Fruit fly (Drosophila melanogaster) whole organism, embryonic: Measurements from ENCODE around the gene Rbfox1.

Experiments
- Abd-B ChIP-seq: fragments of 200-800 bp; sonication (Bioruptor generic); optimal IDR thresholded peaks from 2 replicates; lab custom pipeline; 2018; ENCODE audit warnings: missing biosample characterization, mild to moderate bottlenecking, missing genetic modification characterization, moderate library complexity
- Blimp-1 ChIP-seq: fragments of 200-800 bp; sonication (Bioruptor generic); optimal IDR thresholded peaks from 3 replicates; lab custom pipeline; 2018; ENCODE audit warnings: missing biosample characterization, missing genetic modification characterization, mild to moderate bottlenecking, moderate library complexity, missing genetic modification reagents
- Bteb2 ChIP-seq: fragments of 200-800 bp; sonication (Bioruptor generic); optimal IDR thresholded peaks from 2 replicates; lab custom pipeline; 2016; ENCODE audit warnings: missing biosample characterization, missing genetic modification characterization
- CG10209 ChIP-seq: fragments of 200-800 bp; sonication (Bioruptor generic); optimal IDR thresholded peaks from 3 replicates; lab custom pipeline; 2017; ENCODE audit warnings: missing biosample characterization, mild to moderate bottlenecking, missing genetic modification characterization, missing genetic modification reagents
- CG10274 ChIP-seq: fragments of 200-800 bp; sonication (Bioruptor generic); optimal IDR thresholded peaks from 3 replicates; lab custom pipeline; 2017; ENCODE audit warnings: missing biosample characterization, mild to moderate bottlenecking, missing genetic modification characterization
- CG10366 ChIP-seq: fragments of 200-800 bp; sonication (Bioruptor generic); IDR thresholded peaks from 2 replicates; pipeline ENCODE4 v1.3.6; 2022; ENCODE audit warnings: missing biosample characterization, missing genetic modification characterization
- CG10959 ChIP-seq: fragments of 200-800 bp; sonication (Bioruptor generic); IDR thresholded peaks from 2 replicates; pipeline ENCODE4 v1.3.6; 2022; ENCODE audit warnings: missing biosample characterization, missing genetic modification characterization
- CG11456 ChIP-seq: fragments of 200-800 bp; sonication (Bioruptor generic); IDR thresholded peaks from 3 replicates; pipeline ENCODE4 v1.3.6; 2022; ENCODE audit warnings: missing biosample characterization, missing genetic modification characterization
- CG1233 ChIP-seq: fragments of 200-800 bp; sonication (Bioruptor generic); optimal IDR thresholded peaks from 4 replicates; lab custom pipeline; 2018; ENCODE audit warnings: missing biosample characterization, mild to moderate bottlenecking, missing genetic modification characterization
- CG13424 ChIP-seq: fragments of 200-800 bp; sonication (Bioruptor generic); optimal IDR thresholded peaks from 2 replicates; lab custom pipeline; 2019; ENCODE audit warnings: missing biosample characterization, mild to moderate bottlenecking, missing genetic modification characterization, moderate library complexity
- CG13775 ChIP-seq: fragments of 200-800 bp; sonication (Bioruptor generic); optimal IDR thresholded peaks from 3 replicates; lab custom pipeline; 2017; ENCODE audit warnings: missing biosample characterization, mild to moderate bottlenecking, missing genetic modification characterization
- CG15514 ChIP-seq: fragments of 200-800 bp; sonication (Bioruptor generic); optimal IDR thresholded peaks from 3 replicates; lab custom pipeline; 2017; ENCODE audit warnings: missing biosample characterization, missing genetic modification characterization, mild to moderate bottlenecking, moderate library complexity, missing genetic modification reagents
- CG15696 ChIP-seq: fragments of 200-800 bp; sonication (Bioruptor generic); optimal IDR thresholded peaks from 2 replicates; lab custom pipeline; 2019; ENCODE audit warnings: missing biosample characterization, mild to moderate bottlenecking, missing genetic modification characterization, moderate library complexity
- CG16815 ChIP-seq: fragments of 200-800 bp; sonication (Bioruptor generic); optimal IDR thresholded peaks from 3 replicates; lab custom pipeline; 2017; ENCODE audit warnings: missing biosample characterization, mild to moderate bottlenecking, missing genetic modification characterization
- CG17328 ChIP-seq: fragments of 200-800 bp; sonication (Bioruptor generic); IDR thresholded peaks from 2 replicates; pipeline ENCODE4 v1.3.6; 2022; ENCODE audit warnings: missing biosample characterization, missing genetic modification characterization
- CG17385 ChIP-seq: fragments of 200-800 bp; sonication (Bioruptor generic); optimal IDR thresholded peaks from 3 replicates; lab custom pipeline; 2018; ENCODE audit warnings: missing biosample characterization, mild to moderate bottlenecking, missing genetic modification characterization
- CG17612 ChIP-seq: fragments of 200-800 bp; sonication (Bioruptor generic); IDR thresholded peaks from 2 replicates; pipeline ENCODE4 v1.3.6; 2022; ENCODE audit warnings: missing biosample characterization, missing genetic modification characterization
- CG17829 ChIP-seq: fragments of 200-800 bp; optimal IDR thresholded peaks from 2 replicates; lab custom pipeline; 2019; ENCODE audit warnings: missing biosample characterization, mild to moderate bottlenecking, missing genetic modification characterization, moderate library complexity
- CG1832 ChIP-seq: fragments of 200-800 bp; sonication (Bioruptor generic); optimal IDR thresholded peaks from 2 replicates; lab custom pipeline; 2017; ENCODE audit warnings: missing biosample characterization, mild to moderate bottlenecking, missing genetic modification characterization, inconsistent platforms
- CG30403 ChIP-seq: fragments of 200-800 bp; sonication (Bioruptor generic); optimal IDR thresholded peaks from 3 replicates; lab custom pipeline; 2016; ENCODE audit warnings: missing biosample characterization, missing genetic modification characterization
- CG31441 ChIP-seq: fragments of 200-800 bp; sonication (Bioruptor generic); IDR thresholded peaks from 2 replicates; pipeline ENCODE4 v1.3.6; 2022; ENCODE audit warnings: missing biosample characterization, missing genetic modification characterization
- CG4424 ChIP-seq: fragments of 200-800 bp; sonication (Bioruptor generic); optimal IDR thresholded peaks from 3 replicates; lab custom pipeline; 2016; ENCODE audit warnings: missing biosample characterization, missing genetic modification characterization
- CG7556 ChIP-seq: fragments of 200-800 bp; sonication (Bioruptor generic); optimal IDR thresholded peaks from 2 replicates; lab custom pipeline; 2017; ENCODE audit warnings: missing biosample characterization, mild to moderate bottlenecking, missing genetic modification characterization
- CG8281 ChIP-seq: fragments of 200-800 bp; sonication (Bioruptor generic); optimal IDR thresholded peaks from 2 replicates; lab custom pipeline; 2018; ENCODE audit warnings: missing biosample characterization, mild to moderate bottlenecking, missing genetic modification characterization, moderate library complexity
- CG8359 ChIP-seq: fragments of 200-800 bp; sonication (Bioruptor generic); optimal IDR thresholded peaks from 2 replicates; lab custom pipeline; 2017; ENCODE audit warnings: missing biosample characterization, mild to moderate bottlenecking, missing genetic modification characterization, borderline replicate concordance
- CG8388 ChIP-seq: fragments of 200-800 bp; sonication (Bioruptor generic); optimal IDR thresholded peaks from 2 replicates; lab custom pipeline; 2019; ENCODE audit warnings: missing biosample characterization, mild to moderate bottlenecking, missing genetic modification characterization, moderate library complexity
- CG9932 ChIP-seq: fragments of 200-800 bp; sonication (Bioruptor generic); IDR thresholded peaks from 2 replicates; pipeline ENCODE4 v1.3.6; 2022; ENCODE audit warnings: missing biosample characterization, missing genetic modification characterization
- D19A ChIP-seq: fragments of 200-800 bp; optimal IDR thresholded peaks from 3 replicates; lab custom pipeline; 2019; ENCODE audit warnings: missing biosample characterization, mild to moderate bottlenecking, missing genetic modification characterization, moderate library complexity
- Dad ChIP-seq: fragments of 200-800 bp; sonication (Bioruptor generic); optimal IDR thresholded peaks from 3 replicates; lab custom pipeline; 2016; ENCODE audit warnings: missing biosample characterization, missing genetic modification characterization
- Fer1 ChIP-seq: fragments of 200-800 bp; sonication (Bioruptor generic); optimal IDR thresholded peaks from 2 replicates; lab custom pipeline; 2017; ENCODE audit warnings: missing biosample characterization, mild to moderate bottlenecking, missing genetic modification characterization
- Hr51 ChIP-seq, 2 experiments: fragments of 200-800 bp; sonication (Bioruptor generic); optimal IDR thresholded peaks; 2 replicates in 1 of 2; 3 replicates in 1 of 2; lab custom pipeline; 2016 to 2018; ENCODE audit warnings: missing biosample characterization in 2 of 2, missing genetic modification characterization in 2 of 2, mild to moderate bottlenecking in 1 of 2, moderate library complexity in 1 of 2
- Oli ChIP-seq: fragments of 200-800 bp; sonication (Bioruptor generic); optimal IDR thresholded peaks from 2 replicates; lab custom pipeline; 2018; ENCODE audit warnings: missing biosample characterization, mild to moderate bottlenecking, missing genetic modification characterization, moderate library complexity
- Scr ChIP-seq: fragments of 200-800 bp; sonication (Bioruptor generic); IDR thresholded peaks from 2 replicates; pipeline ENCODE4 v1.3.6; 2022; ENCODE audit warnings: missing biosample characterization, missing genetic modification characterization; ENCODE audit not compliant: partially characterized antibody
- Sox100B ChIP-seq: fragments of 200-800 bp; sonication (Bioruptor generic); optimal IDR thresholded peaks from 3 replicates; lab custom pipeline; 2018; ENCODE audit warnings: missing biosample characterization, mild to moderate bottlenecking, missing genetic modification characterization
- aop ChIP-seq: fragments of 200-800 bp; sonication (Bioruptor generic); IDR thresholded peaks from 2 replicates; pipeline ENCODE4 v1.3.6; 2022; ENCODE audit warnings: missing biosample characterization, missing genetic modification characterization
- ara ChIP-seq: fragments of 200-800 bp; sonication (Bioruptor generic); IDR thresholded peaks from 2 replicates; pipeline ENCODE4 v1.3.6; 2022; ENCODE audit warnings: missing biosample characterization, missing genetic modification characterization
- bcd ChIP-seq: fragments of 200-800 bp; sonication (Bioruptor generic); optimal IDR thresholded peaks from 2 replicates; lab custom pipeline; 2017; ENCODE audit warnings: missing biosample characterization, mild to moderate bottlenecking, missing genetic modification characterization
- cwo ChIP-seq: fragments of 200-800 bp; sonication (Bioruptor generic); optimal IDR thresholded peaks from 3 replicates; lab custom pipeline; 2017; ENCODE audit warnings: missing biosample characterization, missing genetic modification characterization, mild to moderate bottlenecking, moderate library complexity, missing genetic modification reagents
- fd102C ChIP-seq: fragments of 200-800 bp; sonication (Bioruptor generic); optimal IDR thresholded peaks from 2 replicates; lab custom pipeline; 2018; ENCODE audit warnings: missing biosample characterization, mild to moderate bottlenecking, missing genetic modification characterization, moderate library complexity
- lab ChIP-seq: fragments of 200-800 bp; sonication (Bioruptor generic); optimal IDR thresholded peaks from 3 replicates; lab custom pipeline; 2017; ENCODE audit warnings: missing biosample characterization, missing genetic modification characterization, mild to moderate bottlenecking, moderate library complexity, missing genetic modification reagents
- lola ChIP-seq, 3 experiments: fragments of >200 bp in 2 of 3; fragments of 200-800 bp in 1 of 3; sonication (Bioruptor generic) in 1 of 3; optimal IDR thresholded peaks; 2 replicates each; lab custom pipeline; 2017 to 2019; ENCODE audit warnings: missing biosample characterization in 3 of 3, missing genetic modification characterization in 3 of 3, mild to moderate bottlenecking in 1 of 3, moderate library complexity in 1 of 3
- p53 ChIP-seq: fragments of 200-800 bp; sonication (Bioruptor generic); optimal IDR thresholded peaks from 2 replicates; lab custom pipeline; 2016; ENCODE audit warnings: missing biosample characterization, missing genetic modification characterization
- pho ChIP-seq: fragments of 200-800 bp; sonication (Bioruptor generic); optimal IDR thresholded peaks from 2 replicates; lab custom pipeline; 2016; ENCODE audit warnings: missing biosample characterization, missing genetic modification characterization
- ranshi ChIP-seq: fragments of 200-800 bp; sonication (Bioruptor generic); IDR thresholded peaks from 2 replicates; pipeline ENCODE4 v1.3.6; 2022; ENCODE audit warnings: missing biosample characterization, missing genetic modification characterization
- sqz ChIP-seq: fragments of 200-800 bp; sonication (Bioruptor generic); optimal IDR thresholded peaks from 3 replicates; lab custom pipeline; 2018; ENCODE audit warnings: missing biosample characterization, mild to moderate bottlenecking, missing genetic modification characterization
- tap ChIP-seq: fragments of 200-800 bp; optimal IDR thresholded peaks from 3 replicates; lab custom pipeline; 2019; ENCODE audit warnings: missing biosample characterization, mild to moderate bottlenecking, missing genetic modification characterization, moderate library complexity
- tgo ChIP-seq: fragments of 200-800 bp; sonication (Bioruptor generic); IDR thresholded peaks from 3 replicates; pipeline ENCODE4 v1.3.6; 2022; ENCODE audit warnings: missing biosample characterization, missing genetic modification characterization
- unpg ChIP-seq: fragments of 200-800 bp; sonication (Bioruptor generic); optimal IDR thresholded peaks from 3 replicates; lab custom pipeline; 2018; ENCODE audit warnings: missing biosample characterization, mild to moderate bottlenecking, missing genetic modification characterization, moderate library complexity
- zen ChIP-seq: fragments of 200-800 bp; sonication (Bioruptor generic); optimal IDR thresholded peaks from 3 replicates; lab custom pipeline; 2018; ENCODE audit warnings: missing biosample characterization, mild to moderate bottlenecking, missing genetic modification characterization, moderate library complexity

Rbfox1 gene

dm6 chr3L:10514829-10515228 lies 33.6 kb downstream of the Rbfox1 start (continued):
- TF ChIP-seq ranshi (GFP tag; lab: Robert Waterston, UW) (no peak), CG17612 (GFP tag; lab: Robert Waterston, UW) (no peak), Blimp-1 (GFP tag; lab: Kevin White, UChicago) (peak; percentile 43), Oli (peak; percentile 43), CG15514 (peak; percentile 13), lab (peak; percentile 48), lola (GFP tag; optimal IDR thresholded peaks at IDR 0.05; lab: Kevin White, UChicago) (peak in 1 of 3 experiments; percentile 52), CG1233 (peak; percentile 47), pho (GFP tag; lab: Kevin White, UChicago) (no peak), tgo (GFP tag; lab: Robert Waterston, UW) (peak; percentile 25; the same call in 1 of the 3 replicates), CG8281 (tag; lab: Kevin White, UChicago) (no peak), CG17829 (peak; percentile 59), sqz (no peak), fd102C (no peak), CG11456 (GFP tag; lab: Robert Waterston, UW) (no peak), Dad (GFP tag; lab: Kevin White, UChicago) (no peak), CG13775 (peak; percentile 24), CG1832 (GFP tag; lab: Kevin White, UChicago) (no peak), aop (GFP tag; lab: Robert Waterston, UW) (no peak), CG30403 (GFP tag; lab: Kevin White, UChicago) (peak; percentile 47), Fer1 (GFP tag; lab: Kevin White, UChicago) (peak; percentile 39), cwo (GFP tag; lab: Kevin White, UChicago) (peak; percentile 37), CG10366 (peak; percentile 29; the same call in 1 of the 2 replicates), CG10274 (no peak), zen (tag; lab: Kevin White, UChicago) (peak; percentile 53), ara (peak; percentile 40; the same call in 1 of the 2 replicates), Scr (no peak), CG10209 (GFP tag; lab: Kevin White, UChicago) (peak; percentile 31), CG17328 (peak; percentile 47; the same call in 1 of the 2 replicates), Abd-B (no peak), tap (tag; lab: Kevin White, UChicago) (peak; percentile 16), CG13424 (peak; percentile 26), bcd (peak; percentile 46), CG15696 (peak; percentile 32), CG8359 (GFP tag; lab: Kevin White, UChicago) (peak; percentile 17), CG31441 (GFP tag; lab: Robert Waterston, UW) (peak; percentile 77), p53 (GFP tag; lab: Kevin White, UChicago) (no peak), CG17385 (GFP tag; lab: Kevin White, UChicago) (peak; percentile 13), D19A (tag; lab: Kevin White, UChicago) (peak; percentile 45), unpg (GFP tag; lab: Kevin White, UChicago) (peak; percentile 49), CG8388 (GFP tag; lab: Kevin White, UChicago) (peak; percentile 13), CG9932 (GFP tag; lab: Robert Waterston, UW) (no peak), CG7556 (GFP tag; lab: Kevin White, UChicago) (peak; percentile 48), Bteb2 (GFP tag; lab: Kevin White, UChicago) (no peak), CG4424 (peak; percentile 12), Hr51 (GFP tag; optimal IDR thresholded peaks at IDR 0.05; lab: Kevin White, UChicago) (peak in 1 of 2 experiments; percentile 50), CG16815 (no peak), CG10959 (peak; percentile 49), Sox100B (GFP tag; lab: Kevin White, UChicago) (peak; percentile 11)
